Fruit fly (Drosophila melanogaster): ENCODE data around the gene Nfs1.

DNA sequence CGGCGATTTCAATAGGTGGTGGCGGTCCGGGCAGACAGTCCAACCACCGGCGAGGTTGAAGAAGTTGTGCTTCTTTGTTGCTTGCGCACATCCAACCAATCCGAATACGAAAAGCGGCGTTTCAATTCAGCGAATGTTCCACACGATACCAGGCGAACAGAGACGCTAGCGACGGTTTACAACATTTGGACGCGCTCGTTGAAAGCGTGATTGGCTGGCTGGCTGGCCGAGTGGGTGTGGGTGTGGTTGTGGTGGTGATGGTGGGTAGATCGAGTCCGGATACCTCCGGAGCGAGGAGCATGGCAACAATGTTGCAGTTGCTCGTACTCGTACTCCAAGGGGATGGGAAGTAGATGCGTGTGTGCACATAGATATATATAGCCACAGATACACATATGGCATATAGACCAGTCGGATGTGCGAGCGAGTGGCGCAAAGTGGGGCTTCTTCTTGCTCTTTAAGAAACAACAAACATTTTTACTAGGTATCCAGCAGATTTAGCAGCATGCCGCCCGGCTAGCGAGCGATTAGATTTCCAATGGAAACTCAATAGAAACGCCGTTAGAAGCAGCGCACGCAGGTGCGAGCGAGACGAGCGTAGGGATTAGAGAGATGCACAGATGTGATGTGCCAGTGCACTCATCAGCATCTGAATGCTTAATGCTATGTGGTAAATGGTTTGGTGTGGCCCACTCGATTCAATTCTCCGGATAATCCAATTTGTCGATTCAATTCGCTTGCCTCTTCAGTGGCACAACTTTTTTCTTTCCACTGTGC is 10.8 kb downstream of the Nfs1 start:
- TF ChIP-seq CG9948 (tag; optimal IDR thresholded peaks at IDR 0.05) (no peak), CG17806 (tag; optimal IDR thresholded peaks at IDR 0.05) (no peak), CG10348 (GFP tag; IDR thresholded peaks at IDR 0.05) (no peak), CG4496 (GFP tag; IDR thresholded peaks at IDR 0.05) (no peak), rn (GFP tag; IDR thresholded peaks at IDR 0.05) (no peak), CG8301 (tag; optimal IDR thresholded peaks at IDR 0.05) (no peak), fd96Ca (GFP tag; IDR thresholded peaks at IDR 0.05) (no peak), CG12605 (GFP tag; IDR thresholded peaks at IDR 0.05) (no peak), CG34367 (tag; optimal IDR thresholded peaks at IDR 0.05) (no peak), CG15710 (tag; optimal IDR thresholded peaks at IDR 0.05) (no peak), CG13204 (GFP tag; optimal IDR thresholded peaks at IDR 0.05) (peak; percentile 91), Pif1A (GFP tag; optimal IDR thresholded peaks at IDR 0.05) (no peak), gl (tag; optimal IDR thresholded peaks at IDR 0.05) (peak; percentile 3)

All from whole organism, pupa.